Fruit fly (Drosophila melanogaster): Measurements from ENCODE around the gene CG43082.

- TF ChIP-seq cic (GFP tag; optimal IDR thresholded peaks at IDR 0.05) = no peak
- no peak for TF ChIP-seq tj (GFP tag; optimal IDR thresholded peaks at IDR 0.05)
- TF ChIP-seq kay (GFP tag; ENCODE audit: borderline replicate concordance) = no peak
- no peak for TF ChIP-seq ovo (GFP tag; optimal IDR thresholded peaks at IDR 0.05)
- no peak for TF ChIP-seq Hr96 (GFP tag; optimal IDR thresholded peaks at IDR 0.05)
- no peak for TF ChIP-seq CG33017 (tag; optimal IDR thresholded peaks at IDR 0.05)
- no peak for TF ChIP-seq Mnt (GFP tag; optimal IDR thresholded peaks at IDR 0.05)
- TF ChIP-seq CG1620 (GFP tag; optimal IDR thresholded peaks at IDR 0.05) = no peak
- no peak for TF ChIP-seq Clk (GFP tag; optimal IDR thresholded peaks at IDR 0.05)
- no peak for TF ChIP-seq Crg-1 (GFP tag; optimal IDR thresholded peaks at IDR 0.05)
- no peak for TF ChIP-seq CG7101 (tag; optimal IDR thresholded peaks at IDR 0.05)
- no peak for TF ChIP-seq CG7045 (GFP tag; optimal IDR thresholded peaks at IDR 0.05)
- TF ChIP-seq pad (GFP tag; optimal IDR thresholded peaks at IDR 0.05) = no peak
- TF ChIP-seq CG14711 (tag; optimal IDR thresholded peaks at IDR 0.05) = no peak
Measured at dm6 chr3L:15697916-15698315, 36.2 kb downstream of the CG43082 start.

Data from whole organism, adult.